Worm (Caenorhabditis elegans): Measurements from ENCODE around the gene T28D6.4.

ce11 chrIII:11390832-11391231 is 30.6 kb downstream of the T28D6.4 start:
- TF ChIP-seq nhr-12 (tag; optimal IDR thresholded peaks at IDR 0.05) (no peak), ztf-11 (tag; optimal IDR thresholded peaks at IDR 0.05) (no peak), ama-1 (optimal IDR thresholded peaks at IDR 0.05) (no peak), elt-3 (tag; optimal IDR thresholded peaks at IDR 0.05) (no peak), zag-1 (tag; optimal IDR thresholded peaks at IDR 0.05) (no peak), hpl-2 (GFP tag; optimal IDR thresholded peaks at IDR 0.05) (no peak), lin-13 (GFP tag; optimal IDR thresholded peaks at IDR 0.05) (no peak), unc-98 (GFP tag; IDR thresholded peaks at IDR 0.05) (no peak), unc-30 (tag; optimal IDR thresholded peaks at IDR 0.05) (no peak), blmp-1 (tag; optimal IDR thresholded peaks at IDR 0.05) (no peak), lin-39 (tag; optimal IDR thresholded peaks at IDR 0.05) (no peak)

Data from whole organism, L1 larva.